Worm (Caenorhabditis elegans) whole organism, dauer: Measurements from ENCODE around the gene ser-2.

Experiments used
- unc-62 ChIP-seq: sonication (generic microtip); optimal IDR thresholded peaks from 2 replicates; lab custom pipeline; 2017; ENCODE audit warnings: missing biosample characterization, missing genetic modification reagents, missing genetic modification characterization

ser-2 gene

ce11 chrX:15321791-15322190 lies 19.0 kb upstream of the ser-2 start:
- no peak for TF ChIP-seq unc-62 (GFP tag; lab: Kevin White, UChicago)

- no peak for TF ChIP-seq unc-62 (GFP tag; lab: Kevin White, UChicago)
Measured at ce11 chrX:15321217-15321616, 18.5 kb upstream of the ser-2 start.

- TF ChIP-seq unc-62 (GFP tag; lab: Kevin White, UChicago) = no peak
Measured at ce11 chrX:15317146-15317545, 14.4 kb upstream of the ser-2 start, which contains the start of gene glb-28. Gene glb-28 (minus strand): TSS chrX:15317246.

ce11 chrX:15312681-15313080 lies 9.9 kb upstream of the ser-2 start:
- TF ChIP-seq unc-62 (GFP tag; lab: Kevin White, UChicago) = no peak

- no peak for TF ChIP-seq unc-62 (GFP tag; lab: Kevin White, UChicago)
Measured at ce11 chrX:15312073-15312472, 9.3 kb upstream of the ser-2 start.

- TF ChIP-seq unc-62 (GFP tag; lab: Kevin White, UChicago) = no peak
Measured at ce11 chrX:15310986-15311385, 8.2 kb upstream of the ser-2 start.

- TF ChIP-seq unc-62 (GFP tag; lab: Kevin White, UChicago) = no peak
Measured at ce11 chrX:15310330-15310776, 7.6 kb upstream of the ser-2 start.

ce11 chrX:15309138-15309537 lies 6.4 kb upstream of the ser-2 start, which contains the start of gene nhr-91:
Gene nhr-91 (plus strand): TSS chrX:15309369.
- no peak for TF ChIP-seq unc-62 (GFP tag; lab: Kevin White, UChicago)

ce11 chrX:15308685-15309084 lies 5.9 kb upstream of the ser-2 start:
- TF ChIP-seq unc-62 (GFP tag; lab: Kevin White, UChicago) = no peak

- TF ChIP-seq unc-62 (GFP tag; lab: Kevin White, UChicago) = no peak
Measured at ce11 chrX:15307677-15308076, 4.9 kb upstream of the ser-2 start.

ce11 chrX:15300002-15300401 lies 2.8 kb downstream of the ser-2 start:
- no peak for TF ChIP-seq unc-62 (GFP tag; lab: Kevin White, UChicago)

ce11 chrX:15297396-15297827 lies 5.4 kb downstream of the ser-2 start:
- no peak for TF ChIP-seq unc-62 (GFP tag; lab: Kevin White, UChicago)

ce11 chrX:15285554-15285953 lies 17.2 kb downstream of the ser-2 start:
- no peak for TF ChIP-seq unc-62 (GFP tag; lab: Kevin White, UChicago)

ce11 chrX:15283740-15284139 lies 19.0 kb downstream of the ser-2 start, which contains the start of gene jud-4:
Gene jud-4 (plus strand): TSS chrX:15284115.
- no peak for TF ChIP-seq unc-62 (GFP tag; lab: Kevin White, UChicago)

- TF ChIP-seq unc-62 (GFP tag; lab: Kevin White, UChicago) = no peak
Measured at ce11 chrX:15281248-15281647, 21.5 kb downstream of the ser-2 start.

- TF ChIP-seq unc-62 (GFP tag; lab: Kevin White, UChicago) = no peak
Measured at ce11 chrX:15280318-15280717, 22.4 kb downstream of the ser-2 start.

ce11 chrX:15279301-15279700 lies 23.5 kb downstream of the ser-2 start:
- TF ChIP-seq unc-62 (GFP tag; lab: Kevin White, UChicago) = no peak

- no peak for TF ChIP-seq unc-62 (GFP tag; lab: Kevin White, UChicago)
Measured at ce11 chrX:15278593-15278992, 24.2 kb downstream of the ser-2 start.
